Worm (Caenorhabditis elegans): Measurements from ENCODE around the gene sru-26.

sru-26 gene

ce11 chrIV:12445463-12445934, 41.8 kb upstream of the sru-26 start, which contains the start of gene C25G4.3 (continued):
- TF ChIP-seq arid-1 (GFP tag; conservative IDR thresholded peaks at IDR 0.05), result no peak
- TF ChIP-seq unc-39 (tag; optimal IDR thresholded peaks at IDR 0.05), result no peak
- TF ChIP-seq jun-1 (tag; optimal IDR thresholded peaks at IDR 0.05), result no peak

- TF ChIP-seq F26F4.8 (GFP tag; conservative IDR thresholded peaks at IDR 0.05), result no peak
- TF ChIP-seq F49E8.2 (tag; optimal IDR thresholded peaks at IDR 0.05; ENCODE audit: borderline replicate concordance), result peak; percentile 20
- peak; percentile 45 for TF ChIP-seq dpl-1 (GFP tag; optimal IDR thresholded peaks at IDR 0.05)
- peak; percentile 95 for TF ChIP-seq T20F7.1 (GFP tag; optimal IDR thresholded peaks at IDR 0.05)
- TF ChIP-seq fkh-10 (GFP tag; optimal IDR thresholded peaks at IDR 0.05), result peak; percentile 3
- TF ChIP-seq tag-97 (GFP tag; IDR thresholded peaks at IDR 0.05), result no peak
- no peak for TF ChIP-seq ceh-44 (GFP tag; IDR thresholded peaks at IDR 0.05)
- TF ChIP-seq nhr-42 (GFP tag; IDR thresholded peaks at IDR 0.05), result no peak
- peak; percentile 60 for TF ChIP-seq mes-2 (tag; optimal IDR thresholded peaks at IDR 0.05; ENCODE audit: poor library complexity, severe bottlenecking)
- no peak for TF ChIP-seq lin-39 (tag; optimal IDR thresholded peaks at IDR 0.05)
- no peak for TF ChIP-seq unc-130 (GFP tag; optimal IDR thresholded peaks at IDR 0.05)
- TF ChIP-seq ZK546.5 (tag; optimal IDR thresholded peaks at IDR 0.05), result no peak
- no peak for TF ChIP-seq lsy-2 (tag; optimal IDR thresholded peaks at IDR 0.05)
- TF ChIP-seq unc-62 (GFP tag; optimal IDR thresholded peaks at IDR 0.05 in 1 of 2), result no peak
- no peak for TF ChIP-seq unc-62 (tag; optimal IDR thresholded peaks at IDR 0.05)
- no peak for TF ChIP-seq zfp-3 (GFP tag; conservative IDR thresholded peaks at IDR 0.05)
- no peak for TF ChIP-seq ceh-82 (tag; optimal IDR thresholded peaks at IDR 0.05)
- no peak for TF ChIP-seq daf-12 (tag; optimal IDR thresholded peaks at IDR 0.05)
- TF ChIP-seq nhr-10 (tag; optimal IDR thresholded peaks at IDR 0.05), result no peak
- TF ChIP-seq gei-8 (GFP tag; optimal IDR thresholded peaks at IDR 0.05), result no peak
Observed at ce11 chrIV:12451225-12451831, 36.0 kb upstream of the sru-26 start, which contains the start of gene dpy-26. Gene dpy-26, minus strand, starts transcription at chrIV:12451335.

- no peak for TF ChIP-seq F37D6.2 (tag; optimal IDR thresholded peaks at IDR 0.05)
- no peak for TF ChIP-seq spr-1 (tag; optimal IDR thresholded peaks at IDR 0.05)
Observed at ce11 chrIV:12454115-12454514, 33.2 kb upstream of the sru-26 start, which contains the start of gene spe-44. Gene spe-44, minus strand, starts transcription at chrIV:12454215.

- TF ChIP-seq hif-1 (tag; optimal IDR thresholded peaks at IDR 0.05) (no peak), madf-9 (GFP tag; conservative IDR thresholded peaks at IDR 0.05) (no peak), arid-1 (GFP tag; conservative IDR thresholded peaks at IDR 0.05) (no peak)
Observed at ce11 chrIV:12454750-12455149, 32.5 kb upstream of the sru-26 start, which contains the start of gene smz-1. Gene smz-1, plus strand, starts transcription at chrIV:12455050.

- TF ChIP-seq nhr-237 (tag; optimal IDR thresholded peaks at IDR 0.05) (no peak), lir-3 (tag; optimal IDR thresholded peaks at IDR 0.05) (no peak), rbr-2 (tag; optimal IDR thresholded peaks at IDR 0.05) (no peak), nhr-102 (tag; optimal IDR thresholded peaks at IDR 0.05) (no peak), hlh-11 (tag; optimal IDR thresholded peaks at IDR 0.05) (no peak), ceh-32 (tag; optimal IDR thresholded peaks at IDR 0.05; ENCODE audit: poor library complexity) (no peak), nhr-48 (tag; optimal IDR thresholded peaks at IDR 0.05) (no peak), nhr-77 (tag; optimal IDR thresholded peaks at IDR 0.05) (no peak), ceh-82 (tag; optimal IDR thresholded peaks at IDR 0.05) (no peak), dmd-9 (GFP tag; IDR thresholded peaks at IDR 0.05) (no peak)
Observed at ce11 chrIV:12456613-12457012, 30.7 kb upstream of the sru-26 start, which contains the start of gene C25G4.7. Gene C25G4.7, plus strand, starts transcription at chrIV:12456913.
